Worm (Caenorhabditis elegans): ENCODE results near the gene ptrn-1.

DNA sequence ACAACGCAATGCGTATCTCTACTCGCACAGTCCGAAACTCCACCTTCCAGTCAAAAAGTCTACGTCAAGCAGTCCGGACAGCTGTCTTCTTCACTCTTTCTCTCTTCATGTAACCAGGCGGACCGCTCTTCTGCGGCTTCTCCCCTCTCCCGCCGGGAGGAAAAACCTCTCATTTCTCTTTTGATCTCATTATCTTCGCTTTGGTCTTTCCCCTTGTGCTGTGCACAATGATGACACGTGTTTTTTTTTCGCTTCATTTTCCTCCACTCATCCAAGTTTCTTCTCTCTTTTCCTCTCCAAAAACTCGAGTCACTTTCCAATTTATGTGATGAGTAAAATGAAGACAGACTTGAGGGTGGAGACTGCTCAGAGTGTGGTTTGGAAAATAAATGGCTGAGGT, 12.9 kb upstream of the ptrn-1 start, which contains the start of gene F35B3.7:
- TF ChIP-seq lin-15B (tag; optimal IDR thresholded peaks at IDR 0.05) (no peak), lin-13 (GFP tag; optimal IDR thresholded peaks at IDR 0.05) (no peak), lir-3 (tag; optimal IDR thresholded peaks at IDR 0.05; ENCODE audit: poor library complexity) (no peak), nhr-76 (tag; optimal IDR thresholded peaks at IDR 0.05) (no peak), mdl-1 (tag; optimal IDR thresholded peaks at IDR 0.05) (peak in 1 of 2 experiments; percentile 65), sox-4 (tag; optimal IDR thresholded peaks at IDR 0.05) (no peak), nhr-77 (tag; optimal IDR thresholded peaks at IDR 0.05) (no peak), unc-62 (GFP tag; optimal IDR thresholded peaks at IDR 0.05) (no peak), fos-1 (tag; optimal IDR thresholded peaks at IDR 0.05) (no peak), efl-1 (optimal IDR thresholded peaks at IDR 0.05) (no peak), efl-1 (GFP tag; optimal IDR thresholded peaks at IDR 0.05 in 1 of 2) (no peak), elt-3 (tag; optimal IDR thresholded peaks at IDR 0.05) (no peak)

Data from whole organism, L1 larva.